Worm (Caenorhabditis elegans): ENCODE measurements around the gene wago-5.

DNA sequence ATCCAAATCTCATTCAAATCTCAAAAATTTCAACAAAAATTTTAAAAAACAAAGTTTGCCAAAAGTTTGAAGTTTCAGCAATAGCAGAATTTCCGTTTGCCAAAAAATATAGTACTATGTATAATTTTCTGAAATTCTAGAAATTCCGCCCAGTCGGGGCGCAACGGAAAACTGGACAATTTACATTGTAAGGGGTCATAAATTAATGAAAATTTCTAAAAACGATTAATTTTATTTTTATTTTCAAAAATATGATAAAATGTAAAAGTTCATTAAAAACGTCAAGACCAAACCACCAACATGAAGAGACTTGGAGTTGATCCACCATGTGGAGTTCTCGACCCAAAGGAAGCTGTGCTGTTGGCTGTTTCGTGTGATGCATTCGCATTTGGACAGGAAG lies 3.0 kb upstream of the wago-5 start, which contains the start of gene ZK1248.4:
- TF ChIP-seq pqm-1 (tag; optimal IDR thresholded peaks at IDR 0.05) = no peak
- no peak for TF ChIP-seq fos-1 (tag; optimal IDR thresholded peaks at IDR 0.05)
- no peak for TF ChIP-seq nhr-25 (tag; optimal IDR thresholded peaks at IDR 0.05; ENCODE audit: borderline replicate concordance, insufficient read depth)
- no peak for TF ChIP-seq nhr-48 (tag; optimal IDR thresholded peaks at IDR 0.05)
- no peak for TF ChIP-seq snpc-4 (tag; optimal IDR thresholded peaks at IDR 0.05)
- no peak for TF ChIP-seq lin-13 (GFP tag; optimal IDR thresholded peaks at IDR 0.05)
- TF ChIP-seq arid-1 (GFP tag; conservative IDR thresholded peaks at IDR 0.05) = no peak
- TF ChIP-seq D1046.2 (GFP tag; IDR thresholded peaks at IDR 0.05) = no peak

Measured in whole organism, L4 larva.